Fruit fly (Drosophila melanogaster) S2 (cell line): ENCODE data around the gene Ubc2.

Experiments
- CG8478 ChIP-seq: fragments of >200 bp; optimal IDR thresholded peaks from 2 replicates; lab custom pipeline; 2018
- CTCF ChIP-seq, 2 experiments: fragments of >200 bp; optimal IDR thresholded peaks; 2 replicates each; lab custom pipeline; 2018

Ubc2 gene

DNA sequence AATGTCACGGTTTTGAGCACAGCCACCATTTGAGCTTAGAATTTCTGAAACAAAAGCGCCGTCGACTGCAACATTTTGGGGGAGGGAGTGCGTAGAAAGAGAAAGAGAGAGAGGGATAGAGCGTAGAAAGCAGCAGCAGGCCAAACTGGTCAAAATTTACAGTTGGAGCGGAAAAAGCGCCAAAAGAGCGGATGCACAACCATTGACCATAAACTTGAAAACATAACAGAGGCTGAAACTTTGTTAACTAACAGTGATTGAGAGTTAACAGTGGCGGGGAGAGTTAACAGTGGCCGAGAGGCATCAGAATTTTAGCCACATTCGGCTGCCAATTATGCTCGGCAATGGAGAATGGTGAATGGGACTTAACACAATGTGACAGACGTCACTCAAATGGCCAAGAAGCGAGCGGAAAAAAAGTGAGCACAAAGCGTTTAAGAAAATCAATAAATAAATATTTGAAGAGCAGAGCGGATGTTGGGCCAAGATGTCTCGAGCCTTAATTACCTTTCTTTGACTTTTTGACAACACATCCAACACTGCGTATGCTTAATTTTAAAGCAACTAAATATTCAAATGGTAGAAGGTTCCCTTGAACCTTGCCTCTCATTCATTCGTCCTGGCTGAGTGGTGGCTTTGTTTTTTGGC is 10.6 kb downstream of the Ubc2 start:
- TF ChIP-seq CG8478 (no peak), CTCF (optimal IDR thresholded peaks at IDR 0.05; lab: Kevin White, UChicago) (no peak)

DNA sequence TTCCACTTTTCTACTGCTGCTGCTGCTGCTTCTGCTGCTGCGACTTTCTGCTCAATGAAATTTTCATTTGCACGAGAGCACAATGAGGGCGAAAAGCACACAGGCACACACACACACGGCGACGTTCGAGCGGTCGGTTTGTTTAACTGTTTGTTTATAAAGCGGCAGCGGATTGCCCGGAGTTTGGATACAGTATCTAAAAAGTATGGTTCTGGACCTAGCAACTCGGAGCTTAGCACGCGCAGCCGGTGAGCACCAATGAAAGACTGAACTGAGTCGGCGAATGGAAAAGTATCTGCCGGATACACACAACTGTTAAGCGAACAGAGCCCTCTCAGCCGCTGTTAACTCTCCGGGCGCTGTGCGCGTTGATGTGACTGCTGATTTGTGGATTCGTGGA is 11.8 kb downstream of the Ubc2 start, which contains the start of gene CG17124:
Gene CG17124 (minus strand): TSS at position 277 of the 400 bp plus-strand sequence.
- TF ChIP-seq CG8478, result no peak
- no peak for TF ChIP-seq CTCF (optimal IDR thresholded peaks at IDR 0.05; lab: Kevin White, UChicago)

dm6 chr2L:10754599-10754998 is 13.2 kb downstream of the Ubc2 start:
- TF ChIP-seq CTCF (optimal IDR thresholded peaks at IDR 0.05; lab: Kevin White, UChicago) (no peak), CG8478 (no peak)

- no peak for TF ChIP-seq CTCF (optimal IDR thresholded peaks at IDR 0.05; lab: Kevin White, UChicago)
These were observed 14.2 kb downstream of the Ubc2 start for dm6 chr2L:10753618-10754017.

- TF ChIP-seq CG8478 (no peak), CTCF (optimal IDR thresholded peaks at IDR 0.05; lab: Kevin White, UChicago) (no peak)
These were observed 15.1 kb downstream of the Ubc2 start for dm6 chr2L:10752668-10753067.

DNA sequence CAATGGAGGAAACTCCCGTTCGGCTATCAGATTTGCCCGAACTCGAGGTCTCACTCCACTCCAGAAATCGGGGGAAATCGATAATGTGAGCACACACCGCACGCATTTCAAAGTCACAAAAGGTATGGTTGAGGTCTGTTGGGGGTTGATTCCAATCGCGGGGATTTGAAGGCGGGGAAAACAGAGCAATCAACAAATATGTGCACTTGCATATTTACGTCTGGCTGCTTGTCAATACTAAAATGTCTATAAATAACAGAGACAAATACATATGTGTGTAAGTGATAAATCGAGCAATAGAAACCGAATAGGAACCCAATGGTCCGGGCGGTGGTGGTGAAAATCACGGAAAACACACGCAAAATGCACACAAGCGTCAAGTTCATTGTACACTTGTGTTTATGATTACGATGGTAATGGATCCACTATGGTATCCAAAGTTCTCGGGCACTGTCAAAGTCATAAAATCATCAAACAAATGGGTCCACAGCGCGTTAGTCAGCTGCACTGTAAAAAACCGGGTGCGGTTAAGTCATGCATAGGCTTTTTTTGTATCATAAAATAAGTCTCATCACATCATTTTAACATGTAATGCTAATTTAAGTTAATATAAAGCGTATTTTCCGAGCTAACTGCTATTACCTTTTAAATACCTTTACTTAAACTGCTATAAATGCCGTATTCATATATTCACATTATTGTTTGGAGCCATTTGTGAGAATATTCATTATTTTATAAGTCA is 15.8 kb downstream of the Ubc2 start:
- TF ChIP-seq CTCF (optimal IDR thresholded peaks at IDR 0.05; lab: Kevin White, UChicago) (no peak), CG8478 (no peak)

DNA sequence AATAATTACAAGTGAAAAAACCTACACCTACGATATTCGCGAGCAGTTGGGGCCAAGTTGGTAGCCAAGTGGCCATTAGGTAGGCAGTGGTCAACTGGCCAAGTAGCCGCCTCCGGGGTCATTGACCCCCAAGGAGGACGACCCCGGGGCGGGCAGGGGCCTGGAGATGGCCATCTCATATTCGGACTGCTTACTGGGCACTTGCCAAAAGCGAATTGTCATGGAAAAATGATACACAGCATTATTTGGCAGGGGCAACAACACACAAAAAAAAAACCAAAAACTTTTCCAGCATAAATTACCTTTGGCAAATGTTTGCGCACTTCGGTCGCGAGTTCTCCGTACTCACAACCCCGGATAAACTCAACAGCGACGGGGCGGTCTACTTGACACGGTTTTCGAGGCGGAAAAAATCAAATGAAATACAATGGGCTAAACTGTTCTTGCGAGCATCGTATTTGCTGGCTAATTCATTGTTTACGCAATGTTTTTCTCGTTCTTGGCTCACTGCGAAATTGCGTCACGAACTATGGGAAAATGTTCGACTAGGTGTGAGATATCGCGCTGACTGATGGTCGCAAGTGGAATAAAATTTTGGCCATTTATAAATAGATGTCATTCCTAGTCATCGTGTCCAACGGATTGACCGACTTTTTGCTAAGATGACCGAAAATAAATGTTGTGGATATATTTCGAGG is 16.7 kb downstream of the Ubc2 start:
- TF ChIP-seq CTCF (optimal IDR thresholded peaks at IDR 0.05; lab: Kevin White, UChicago), result no peak
- no peak for TF ChIP-seq CG8478

DNA sequence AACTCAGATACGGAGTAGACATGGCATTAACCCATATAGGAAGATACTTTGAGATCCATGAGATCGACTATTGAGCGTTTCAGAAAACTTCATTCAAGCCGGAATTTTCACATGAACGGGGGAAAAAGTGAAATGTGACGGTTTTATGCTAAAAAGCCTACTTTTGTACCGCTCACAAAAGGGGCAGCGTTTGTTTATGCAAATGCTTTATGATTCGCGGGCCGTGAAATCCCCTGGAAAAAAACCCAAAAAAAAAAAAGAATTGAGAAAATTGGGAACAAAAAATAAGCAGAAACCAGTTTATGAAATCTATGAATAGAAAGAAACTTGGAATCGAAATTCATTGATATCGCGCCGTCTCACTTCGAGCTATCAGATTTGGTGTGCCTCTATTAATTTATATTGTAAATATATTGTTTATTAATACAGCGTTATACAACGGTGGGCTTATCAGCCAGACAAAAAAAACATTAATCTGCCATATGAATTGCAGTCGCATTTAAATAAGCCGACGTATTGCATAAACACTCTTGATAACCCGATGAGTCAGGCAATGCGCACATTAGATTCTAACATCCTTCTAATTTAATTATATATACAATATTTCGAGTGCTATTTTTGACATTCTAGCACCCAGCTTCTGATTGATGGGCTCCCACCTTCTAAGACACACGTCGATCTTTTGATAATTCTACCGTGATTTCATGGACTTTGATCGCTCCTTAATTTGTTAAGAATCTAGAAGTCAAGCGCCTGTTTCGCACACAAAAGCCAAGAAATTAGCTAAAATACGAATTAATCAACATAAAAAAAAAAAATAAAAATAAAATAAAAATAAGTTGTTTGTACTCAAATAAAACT is 18.0 kb downstream of the Ubc2 start:
- TF ChIP-seq CTCF (optimal IDR thresholded peaks at IDR 0.05; lab: Kevin White, UChicago) (no peak), CG8478 (no peak)

dm6 chr2L:10748218-10748617 is 19.6 kb downstream of the Ubc2 start:
- TF ChIP-seq CTCF (optimal IDR thresholded peaks at IDR 0.05; lab: Kevin White, UChicago), result no peak

DNA sequence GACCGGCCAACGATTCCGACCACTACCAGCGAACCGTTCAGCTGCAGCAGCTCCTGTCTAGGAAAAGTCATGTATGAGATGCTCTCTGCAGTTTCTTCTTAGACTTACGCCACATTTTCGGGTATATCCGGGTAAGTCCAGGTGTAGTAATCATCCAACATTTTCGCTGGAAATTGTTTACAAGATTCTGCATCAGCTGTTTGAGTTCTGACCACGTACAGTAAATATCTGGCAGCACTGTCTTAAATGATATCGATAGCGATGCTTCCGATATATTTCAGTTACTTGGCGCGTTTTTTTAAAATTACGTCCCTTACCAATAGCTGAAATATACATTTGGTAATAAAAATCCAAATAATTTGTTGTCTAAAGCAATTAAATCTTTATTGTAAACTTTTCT is 24.1 kb downstream of the Ubc2 start, which contains the start of gene CG6729:
Gene CG6729 (minus strand): TSS at position 222 of the 400 bp plus-strand sequence.
- TF ChIP-seq CTCF (optimal IDR thresholded peaks at IDR 0.05; lab: Kevin White, UChicago), result no peak

DNA sequence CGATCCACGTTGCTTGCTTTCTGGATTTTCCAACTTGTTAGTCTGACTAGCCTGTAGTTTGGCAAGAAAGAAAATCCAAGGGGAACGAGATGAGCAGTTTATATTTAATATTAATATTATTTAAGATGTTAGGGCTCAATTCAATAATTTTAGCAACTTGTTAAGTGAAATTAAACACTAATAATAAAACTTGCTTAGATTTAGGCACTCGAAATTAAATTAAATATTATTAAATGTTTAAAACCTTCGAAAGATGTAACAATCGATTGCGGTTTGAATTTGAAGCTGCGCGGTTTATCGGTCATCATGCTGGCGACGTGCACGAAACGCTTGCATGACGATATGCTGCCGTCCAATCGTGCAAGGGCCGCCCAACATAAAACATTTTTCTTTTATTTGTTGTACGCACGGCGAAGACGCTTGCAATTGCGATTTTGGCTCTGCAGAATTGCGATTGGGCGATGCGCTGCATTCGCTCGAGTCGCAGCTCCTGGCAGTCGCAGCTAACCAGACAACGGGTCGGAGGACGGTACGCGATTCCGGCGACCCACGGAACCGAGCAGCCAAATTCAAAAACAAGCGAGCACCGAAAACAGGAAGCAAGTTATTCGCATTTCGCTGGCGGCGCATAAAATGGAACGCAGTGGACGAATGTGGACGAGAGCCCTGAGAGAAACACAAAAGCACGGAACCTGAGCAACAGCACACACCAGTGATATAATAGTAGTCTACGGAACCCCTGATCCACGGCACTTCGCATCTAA is 30.6 kb downstream of the Ubc2 start, which contains the start of the genes Vha16-5 and CG12299:
Gene Vha16-5 (minus strand): TSS at position 51 of the 764 bp plus-strand sequence.
Gene CG12299 (plus strand): TSS at position 353 of the 764 bp plus-strand sequence.
- TF ChIP-seq CG8478 (no peak), CTCF (optimal IDR thresholded peaks at IDR 0.05; lab: Kevin White, UChicago) (no peak)

DNA sequence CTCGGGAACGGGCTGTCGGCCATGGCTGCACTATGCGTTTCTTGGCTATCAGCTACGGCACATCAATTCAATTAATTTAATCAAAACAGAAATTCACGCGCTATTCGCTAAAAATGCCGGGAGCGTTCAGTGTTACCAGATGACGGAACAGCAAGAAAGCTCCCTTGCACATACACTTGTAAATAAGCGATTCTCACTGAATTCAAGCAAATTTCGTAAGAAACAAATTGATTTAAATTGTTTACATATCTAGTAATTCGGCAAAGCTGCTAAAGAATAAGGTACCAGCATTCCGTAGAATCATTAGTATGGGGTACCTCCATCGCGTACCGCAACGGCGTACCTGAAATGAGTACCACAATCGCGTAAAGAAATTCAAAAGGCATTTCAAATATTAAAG is 31.9 kb downstream of the Ubc2 start, which contains the start of gene Nup107:
Gene Nup107 (minus strand): TSS at position 149 of the 400 bp plus-strand sequence.
- TF ChIP-seq CTCF (optimal IDR thresholded peaks at IDR 0.05; lab: Kevin White, UChicago) (no peak), CG8478 (no peak)

DNA sequence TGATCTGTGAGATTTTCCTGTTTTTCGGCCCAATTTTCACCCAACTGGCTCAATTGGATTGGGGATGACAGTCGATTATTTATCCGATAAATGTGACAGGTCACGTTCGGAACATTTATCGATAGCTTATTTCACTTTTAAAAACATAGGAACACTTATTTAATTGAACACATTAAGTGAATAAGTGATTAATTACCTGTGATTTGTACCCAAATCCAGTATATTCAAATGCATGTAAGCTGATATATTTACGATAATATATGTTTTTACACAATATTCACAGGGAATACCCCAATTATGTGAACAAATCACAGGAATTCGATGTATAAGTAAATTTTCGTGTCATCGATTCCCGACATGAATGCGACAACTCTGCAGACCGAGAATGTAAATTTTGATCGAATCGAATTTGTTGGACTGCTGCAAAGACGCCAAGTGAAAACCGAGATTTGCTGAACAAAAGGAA is 35.4 kb downstream of the Ubc2 start, which contains the start of the genes EMC3 and Dpy-30L1:
Gene EMC3 (minus strand): TSS at position 81 of the 466 bp plus-strand sequence.
Gene Dpy-30L1 (plus strand): TSS at position 311 of the 466 bp plus-strand sequence.
- TF ChIP-seq CG8478, result no peak
- TF ChIP-seq CTCF (optimal IDR thresholded peaks at IDR 0.05; lab: Kevin White, UChicago), result no peak

dm6 chr2L:10729955-10730354 is 37.9 kb downstream of the Ubc2 start, which contains the start of gene CG17118:
Gene CG17118 (plus strand): TSS chr2L:10730255.
- TF ChIP-seq CTCF (optimal IDR thresholded peaks at IDR 0.05; lab: Kevin White, UChicago), result no peak
- no peak for TF ChIP-seq CG8478
